Worm (Caenorhabditis elegans) whole organism, L3 larva: ENCODE data around the gene C02B8.7.
"Not testable (repeated sequence)": the region's sequence is repeated elsewhere in the genome, so short reads cannot be mapped to it uniquely, and the experiment has no call there.

Source experiments
- egl-27 ChIP-seq: sonication (generic microtip); optimal IDR thresholded peaks from 4 replicates; lab custom pipeline; 2017; ENCODE audit warnings: missing biosample characterization, missing genetic modification reagents, missing genetic modification characterization
- elt-3 ChIP-seq, 3 experiments: fragments of 150-350 bp in 1 of 3; sonication (generic microtip) in 2 of 3; optimal IDR thresholded peaks; 2 replicates in 2 of 3; 4 replicates in 1 of 3; lab custom pipeline; 2014 to 2017; ENCODE audit warnings: missing biosample characterization in 3 of 3, missing genetic modification characterization in 3 of 3
- eor-1 ChIP-seq, 2 experiments: fragments of 150-350 bp; optimal IDR thresholded peaks; 2 replicates each; lab custom pipeline; 2014 to 2018; ENCODE audit warnings: missing biosample characterization in 2 of 2, missing genetic modification characterization in 2 of 2
- fkh-10 ChIP-seq: sonication (generic microtip); optimal IDR thresholded peaks from 2 replicates; lab custom pipeline; 2017; ENCODE audit warnings: missing biosample characterization, missing genetic modification reagents, missing genetic modification characterization
- lin-39 ChIP-seq: fragments of 150-350 bp; optimal IDR thresholded peaks from 2 replicates; lab custom pipeline; 2018; ENCODE audit warnings: missing biosample characterization, missing genetic modification reagents, missing genetic modification characterization
- nhr-12 ChIP-seq: fragments of 150-350 bp; optimal IDR thresholded peaks from 2 replicates; lab custom pipeline; 2014; ENCODE audit warnings: missing biosample characterization, missing genetic modification characterization
- nhr-237 ChIP-seq: fragments of 150-350 bp; optimal IDR thresholded peaks from 2 replicates; lab custom pipeline; 2014; ENCODE audit warnings: missing biosample characterization, missing genetic modification characterization
- nhr-28 ChIP-seq: fragments of 150-350 bp; optimal IDR thresholded peaks from 2 replicates; lab custom pipeline; 2014; ENCODE audit warnings: missing biosample characterization, missing genetic modification characterization
- snpc-4 ChIP-seq: fragments of 150-350 bp; optimal IDR thresholded peaks from 2 replicates; lab custom pipeline; 2014; ENCODE audit warnings: missing biosample characterization, missing genetic modification characterization
- unc-62 ChIP-seq: fragments of 150-350 bp; sonication (generic microtip); optimal IDR thresholded peaks from 4 replicates; lab custom pipeline; 2014; ENCODE audit warnings: missing biosample characterization, missing genetic modification reagents, missing genetic modification characterization
- ztf-11 ChIP-seq: fragments of 150-350 bp; optimal IDR thresholded peaks from 2 replicates; lab custom pipeline; 2014; ENCODE audit warnings: missing biosample characterization, missing genetic modification characterization

DNA sequence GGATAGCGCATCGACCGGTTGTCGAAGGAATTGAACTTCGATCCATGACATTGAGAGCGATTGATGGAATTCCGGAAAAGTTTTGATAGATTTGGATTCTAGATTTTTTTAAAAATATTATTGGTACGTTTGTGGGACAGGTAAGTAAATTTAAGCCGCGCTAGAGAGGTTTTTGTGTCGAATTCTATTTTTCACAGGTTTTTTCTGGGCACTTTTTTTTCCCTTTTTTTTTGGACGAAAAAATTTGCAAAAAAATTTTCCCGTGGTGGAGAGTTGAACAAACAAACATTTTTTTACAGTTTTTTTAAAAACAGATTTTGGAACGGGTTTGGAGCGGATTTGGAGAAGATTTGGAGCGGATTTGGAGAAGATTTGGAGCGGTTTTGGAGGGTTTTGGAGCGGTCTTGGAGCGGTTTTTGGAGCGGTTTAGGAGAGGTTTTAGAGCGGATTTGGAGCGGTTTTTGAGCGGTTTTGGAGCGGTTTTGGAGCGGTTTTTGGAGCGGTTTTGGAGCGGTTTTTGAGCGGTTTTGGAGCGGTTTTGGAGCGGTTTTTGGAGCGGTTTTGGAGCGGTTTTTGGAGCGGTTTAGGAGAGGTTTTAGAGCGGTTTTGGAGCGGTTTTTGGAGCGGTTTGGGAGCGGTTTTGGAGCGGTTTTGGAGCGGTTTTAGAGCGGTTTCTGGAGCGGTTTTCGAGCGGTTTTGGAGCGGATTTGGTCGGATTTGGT, 44.1 kb upstream of the C02B8.7 start, which contains the start of gene C17H11.4:
- TF ChIP-seq snpc-4; egl-27; lin-39 (tag; lab: Kevin White, UChicago); unc-62; nhr-28 (tag; lab: Kevin White, UChicago); nhr-12 (tag; lab: Kevin White, UChicago); eor-1 (tag; optimal IDR thresholded peaks at IDR 0.05; lab: Kevin White, UChicago); ztf-11 (tag; lab: Kevin White, UChicago); elt-3 (tag; optimal IDR thresholded peaks at IDR 0.05; lab: Kevin White, UChicago); fkh-10 (GFP tag; lab: Kevin White, UChicago); nhr-237: not testable (repeated sequence)
